Fruit fly (Drosophila melanogaster): ENCODE results near the gene jagn.

dm6 chr3R:5733181-5733580, 45.9 kb upstream of the jagn start, which contains the start of gene CG1239:
- TF ChIP-seq psq (optimal IDR thresholded peaks at IDR 0.05) = no peak
- no peak for TF ChIP-seq Myc (optimal IDR thresholded peaks at IDR 0.05)

Data from Kc167 (cell line).